Fruit fly (Drosophila melanogaster): ENCODE measurements around the gene SdhD.

Gene SdhD

dm6 chr3R:23723381-23724034 is 36.9 kb downstream of the SdhD start (continued):
- TF ChIP-seq sob (GFP tag; IDR thresholded peaks at IDR 0.05), result no peak
- peak; percentile 14 for TF ChIP-seq CG12219 (GFP tag; optimal IDR thresholded peaks at IDR 0.05)
- no peak for TF ChIP-seq NFAT (GFP tag; IDR thresholded peaks at IDR 0.05)
- no peak for TF ChIP-seq Opbp (GFP tag; IDR thresholded peaks at IDR 0.05; ENCODE audit: partially characterized antibody)
- TF ChIP-seq CG2712 (tag; optimal IDR thresholded peaks at IDR 0.05), result peak; percentile 48
- TF ChIP-seq D19A (tag; optimal IDR thresholded peaks at IDR 0.05), result no peak
- TF ChIP-seq CG7839 (tag; optimal IDR thresholded peaks at IDR 0.05), result peak; percentile 22
- TF ChIP-seq phol (tag; optimal IDR thresholded peaks at IDR 0.05), result no peak
- peak; percentile 78 for TF ChIP-seq CG6683 (GFP tag; optimal IDR thresholded peaks at IDR 0.05)
- TF ChIP-seq gem (tag; optimal IDR thresholded peaks at IDR 0.05), result peak; percentile 48
- TF ChIP-seq HHEX (GFP tag; optimal IDR thresholded peaks at IDR 0.05), result peak; percentile 84
- 0 out of 2 replicates have a peak, but pooled peaks have one; percentile 3 for TF ChIP-seq crol (GFP tag; IDR thresholded peaks at IDR 0.05)
- TF ChIP-seq Abd-B (GFP tag; optimal IDR thresholded peaks at IDR 0.05), result no peak
- TF ChIP-seq disco-r (GFP tag; optimal IDR thresholded peaks at IDR 0.05), result no peak
- peak; percentile 23 for TF ChIP-seq ems (GFP tag; optimal IDR thresholded peaks at IDR 0.05)
- TF ChIP-seq CG7745 (tag; optimal IDR thresholded peaks at IDR 0.05), result no peak
- no peak for TF ChIP-seq NC2β (GFP tag; optimal IDR thresholded peaks at IDR 0.05)
- peak; percentile 76 for TF ChIP-seq tap (tag; optimal IDR thresholded peaks at IDR 0.05)
- TF ChIP-seq E2f2 (GFP tag; IDR thresholded peaks at IDR 0.05), result peak; percentile 36; the same call in 1 of the 2 replicates
- peak; percentile 59 for TF ChIP-seq CG4707 (GFP tag; optimal IDR thresholded peaks at IDR 0.05)
- no peak for TF ChIP-seq YL-1 (GFP tag; optimal IDR thresholded peaks at IDR 0.05)
- TF ChIP-seq kni (GFP tag; optimal IDR thresholded peaks at IDR 0.05), result peak; percentile 70
- peak; percentile 51 for TF ChIP-seq CG11723 (GFP tag; optimal IDR thresholded peaks at IDR 0.05)
- no peak for TF ChIP-seq Ets97D (GFP tag; optimal IDR thresholded peaks at IDR 0.05)
- TF ChIP-seq pfk (GFP tag; optimal IDR thresholded peaks at IDR 0.05), result peak; percentile 43
- no peak for TF ChIP-seq CG13894 (tag; optimal IDR thresholded peaks at IDR 0.05)
- peak; percentile 71 for TF ChIP-seq CG6254 (GFP tag; optimal IDR thresholded peaks at IDR 0.05)
- TF ChIP-seq PHDP (tag; optimal IDR thresholded peaks at IDR 0.05), result peak; percentile 19
- TF ChIP-seq abd-A (tag; optimal IDR thresholded peaks at IDR 0.05), result no peak
- peak; percentile 43; the same call in 1 of the 2 replicates for TF ChIP-seq CG14441 (GFP tag; IDR thresholded peaks at IDR 0.05)
- TF ChIP-seq nerfin-1 (tag; optimal IDR thresholded peaks at IDR 0.05), result peak; percentile 54
- TF ChIP-seq CG9817 (tag; optimal IDR thresholded peaks at IDR 0.05), result peak; percentile 7
- peak; percentile 91 for TF ChIP-seq gce (GFP tag; IDR thresholded peaks at IDR 0.05)
- peak; percentile 69 for TF ChIP-seq CG4360 (GFP tag; IDR thresholded peaks at IDR 0.05)
- TF ChIP-seq eyg (GFP tag; optimal IDR thresholded peaks at IDR 0.05), result peak; percentile 75
- TF ChIP-seq CG10654 (GFP tag; optimal IDR thresholded peaks at IDR 0.05), result no peak
- TF ChIP-seq Mrtf (GFP tag; IDR thresholded peaks at IDR 0.05), result no peak
- no peak for TF ChIP-seq sisA (GFP tag; IDR thresholded peaks at IDR 0.05)
- TF ChIP-seq chn (GFP tag; optimal IDR thresholded peaks at IDR 0.05), result no peak
- no peak for TF ChIP-seq CG7963 (GFP tag; IDR thresholded peaks at IDR 0.05; ENCODE audit: partially characterized antibody)
- no peak for TF ChIP-seq Spps (tag; optimal IDR thresholded peaks at IDR 0.05)
- peak; percentile 73 for TF ChIP-seq cwo (GFP tag; optimal IDR thresholded peaks at IDR 0.05)
- no peak for TF ChIP-seq maf-S (GFP tag; optimal IDR thresholded peaks at IDR 0.05)
- no peak for TF ChIP-seq CG30403 (GFP tag; optimal IDR thresholded peaks at IDR 0.05)
- no peak for TF ChIP-seq crc (GFP tag; optimal IDR thresholded peaks at IDR 0.05)
- 0 out of 3 replicates have a peak, but pooled peaks have one; percentile 42 for TF ChIP-seq CG2199 (GFP tag; IDR thresholded peaks at IDR 0.05)
- TF ChIP-seq Fer1 (GFP tag; optimal IDR thresholded peaks at IDR 0.05), result peak; percentile 80
- peak; percentile 93 for TF ChIP-seq ATbp (GFP tag; optimal IDR thresholded peaks at IDR 0.05)
- peak; percentile 37; the same call in 1 of the 3 replicates for TF ChIP-seq so (GFP tag; IDR thresholded peaks at IDR 0.05)

All from whole organism, embryonic.